Fruit fly (Drosophila melanogaster) whole organism, embryonic: ENCODE measurements around the gene Surf1.

Experiments used
- CG10147 ChIP-seq: fragments of 200-800 bp; sonication (Bioruptor generic); optimal IDR thresholded peaks from 2 replicates; lab custom pipeline; 2019; ENCODE audit warnings: missing biosample characterization, mild to moderate bottlenecking, missing genetic modification characterization, moderate library complexity
- CG11696 ChIP-seq: fragments of 200-800 bp; sonication (Bioruptor generic); IDR thresholded peaks from 2 replicates; pipeline ENCODE4 v1.3.6; 2022; ENCODE audit warnings: missing biosample characterization, missing genetic modification characterization
- CG12236 ChIP-seq: fragments of 200-800 bp; sonication (Bioruptor generic); optimal IDR thresholded peaks from 2 replicates; lab custom pipeline; 2016; ENCODE audit warnings: missing biosample characterization, missing genetic modification characterization
- CG13287 ChIP-seq: fragments of 200-800 bp; sonication (Bioruptor generic); IDR thresholded peaks from 2 replicates; pipeline ENCODE4 v1.3.6; 2022; ENCODE audit warnings: missing biosample characterization, missing genetic modification characterization; ENCODE audit not compliant: partially characterized antibody
- CG15011 ChIP-seq: fragments of 200-800 bp; sonication (Bioruptor generic); optimal IDR thresholded peaks from 3 replicates; lab custom pipeline; 2018; ENCODE audit warnings: missing biosample characterization, mild to moderate bottlenecking, missing genetic modification characterization
- CG15696 ChIP-seq: fragments of 200-800 bp; sonication (Bioruptor generic); optimal IDR thresholded peaks from 2 replicates; lab custom pipeline; 2019; ENCODE audit warnings: missing biosample characterization, mild to moderate bottlenecking, missing genetic modification characterization, moderate library complexity
- CG16813 ChIP-seq: fragments of 200-800 bp; sonication (Bioruptor generic); IDR thresholded peaks from 3 replicates; pipeline ENCODE4 v1.3.6; 2022; ENCODE audit warnings: missing biosample characterization, missing genetic modification characterization; ENCODE audit not compliant: partially characterized antibody
- CG18619 ChIP-seq: fragments of 200-800 bp; sonication (Bioruptor generic); optimal IDR thresholded peaks from 3 replicates; lab custom pipeline; 2017; ENCODE audit warnings: missing biosample characterization, mild to moderate bottlenecking, missing genetic modification characterization
- CG18764 ChIP-seq: fragments of 200-800 bp; sonication (Bioruptor generic); optimal IDR thresholded peaks from 3 replicates; lab custom pipeline; 2016; ENCODE audit warnings: missing biosample characterization, missing genetic modification characterization
- CG30403 ChIP-seq: fragments of 200-800 bp; sonication (Bioruptor generic); optimal IDR thresholded peaks from 3 replicates; lab custom pipeline; 2016; ENCODE audit warnings: missing biosample characterization, missing genetic modification characterization
- CG31388 ChIP-seq: fragments of 200-800 bp; sonication (Bioruptor generic); optimal IDR thresholded peaks from 2 replicates; lab custom pipeline; 2016; ENCODE audit warnings: missing biosample characterization, missing genetic modification characterization
- CG34376 ChIP-seq: fragments of 200-800 bp; sonication (Bioruptor generic); optimal IDR thresholded peaks from 2 replicates; lab custom pipeline; 2018; ENCODE audit warnings: missing biosample characterization, mild to moderate bottlenecking, missing genetic modification characterization
- CG6689 ChIP-seq: fragments of 200-800 bp; sonication (Bioruptor generic); IDR thresholded peaks from 2 replicates; pipeline ENCODE4 v1.3.6; 2022; ENCODE audit warnings: missing biosample characterization, missing genetic modification characterization
- CG6765 ChIP-seq: fragments of 200-800 bp; sonication (Bioruptor generic); optimal IDR thresholded peaks from 3 replicates; lab custom pipeline; 2017; ENCODE audit warnings: missing biosample characterization, mild to moderate bottlenecking, missing genetic modification characterization
- CG8089 ChIP-seq: fragments of 200-800 bp; sonication (Bioruptor generic); optimal IDR thresholded peaks from 3 replicates; lab custom pipeline; 2016; ENCODE audit warnings: missing biosample characterization, missing genetic modification characterization
- CG8281 ChIP-seq: fragments of 200-800 bp; sonication (Bioruptor generic); optimal IDR thresholded peaks from 2 replicates; lab custom pipeline; 2018; ENCODE audit warnings: missing biosample characterization, mild to moderate bottlenecking, missing genetic modification characterization, moderate library complexity
- CG8290 ChIP-seq, 3 experiments: fragments of 200-800 bp; sonication (Bioruptor generic); optimal IDR thresholded peaks; 2 replicates each; lab custom pipeline; 2016 to 2019; ENCODE audit warnings: missing biosample characterization in 3 of 3, missing genetic modification characterization in 3 of 3, mild to moderate bottlenecking in 2 of 3, moderate library complexity in 1 of 3
- CG9609 ChIP-seq: fragments of 200-800 bp; sonication (Bioruptor generic); optimal IDR thresholded peaks from 3 replicates; lab custom pipeline; 2016; ENCODE audit warnings: missing biosample characterization, missing genetic modification characterization
- CG9797 ChIP-seq: fragments of 200-800 bp; sonication (Bioruptor generic); optimal IDR thresholded peaks from 3 replicates; lab custom pipeline; 2018; ENCODE audit warnings: missing biosample characterization, mild to moderate bottlenecking, missing genetic modification characterization
- Dbx ChIP-seq: fragments of 200-800 bp; sonication (Bioruptor generic); IDR thresholded peaks from 3 replicates; pipeline ENCODE4 v1.3.6; 2022; ENCODE audit warnings: missing biosample characterization, missing genetic modification characterization
- Ets97D ChIP-seq: fragments of 200-800 bp; sonication (Bioruptor generic); optimal IDR thresholded peaks from 3 replicates; lab custom pipeline; 2016; ENCODE audit warnings: missing biosample characterization, missing genetic modification characterization
- HHEX ChIP-seq: fragments of 200-800 bp; sonication (Bioruptor generic); optimal IDR thresholded peaks from 3 replicates; lab custom pipeline; 2017; ENCODE audit warnings: missing biosample characterization, mild to moderate bottlenecking, missing genetic modification characterization, missing genetic modification reagents
- Lhr ChIP-seq: fragments of 200-800 bp; sonication (Bioruptor generic); optimal IDR thresholded peaks from 3 replicates; lab custom pipeline; 2017; ENCODE audit warnings: mild to moderate bottlenecking, missing biosample characterization, missing genetic modification reagents, missing genetic modification characterization
- Lpt ChIP-seq: fragments of >200 bp; optimal IDR thresholded peaks from 2 replicates; lab custom pipeline; 2018; ENCODE audit warnings: missing biosample characterization, missing genetic modification characterization
- Myb ChIP-seq: fragments of 200-800 bp; sonication (Bioruptor generic); optimal IDR thresholded peaks from 2 replicates; lab custom pipeline; 2016; ENCODE audit warnings: missing biosample characterization, missing genetic modification characterization
- Nf-YA ChIP-seq: fragments of 200-800 bp; sonication (Bioruptor generic); IDR thresholded peaks from 2 replicates; pipeline ENCODE4 v1.3.6; 2022; ENCODE audit warnings: missing biosample characterization, missing genetic modification characterization
- NfI ChIP-seq: fragments of 200-800 bp; sonication (Bioruptor generic); optimal IDR thresholded peaks from 3 replicates; lab custom pipeline; 2018; ENCODE audit warnings: missing biosample characterization, mild to moderate bottlenecking, missing genetic modification characterization, moderate library complexity
- PHDP ChIP-seq: fragments of 200-800 bp; sonication (Bioruptor generic); optimal IDR thresholded peaks from 3 replicates; lab custom pipeline; 2018; ENCODE audit warnings: missing biosample characterization, mild to moderate bottlenecking, missing genetic modification characterization, moderate library complexity
- Poxn ChIP-seq: fragments of 200-800 bp; sonication (Bioruptor generic); IDR thresholded peaks from 2 replicates; pipeline ENCODE4 v1.3.6; 2022; ENCODE audit warnings: missing biosample characterization, missing genetic modification characterization
- Ravus ChIP-seq: fragments of 200-800 bp; sonication (Bioruptor generic); IDR thresholded peaks from 2 replicates; pipeline ENCODE4 v1.3.6; 2022; ENCODE audit warnings: missing biosample characterization, missing genetic modification characterization
- Six4 ChIP-seq: fragments of 200-800 bp; sonication (Bioruptor generic); optimal IDR thresholded peaks from 2 replicates; lab custom pipeline; 2016; ENCODE audit warnings: missing biosample characterization, missing genetic modification characterization
- Stat92E ChIP-seq, 3 experiments: fragments of >200 bp in 2 of 3; fragments of 200-800 bp in 1 of 3; sonication (Bioruptor generic) in 1 of 3; optimal IDR thresholded peaks; 2 replicates each; lab custom pipeline; 2017 to 2019; ENCODE audit warnings: missing biosample characterization in 3 of 3, missing genetic modification characterization in 3 of 3, mild to moderate bottlenecking in 1 of 3, moderate library complexity in 1 of 3
- Usf ChIP-seq: fragments of 200-800 bp; sonication (Bioruptor generic); optimal IDR thresholded peaks from 2 replicates; lab custom pipeline; 2017; ENCODE audit warnings: missing genotype, missing biosample characterization, missing genetic modification characterization
- Xbp1 ChIP-seq: fragments of 200-800 bp; sonication (Bioruptor generic); optimal IDR thresholded peaks from 3 replicates; lab custom pipeline; 2016; ENCODE audit warnings: missing biosample characterization, mild to moderate bottlenecking, missing genetic modification characterization
- ara ChIP-seq: fragments of 200-800 bp; sonication (Bioruptor generic); IDR thresholded peaks from 2 replicates; pipeline ENCODE4 v1.3.6; 2022; ENCODE audit warnings: missing biosample characterization, missing genetic modification characterization
- cato ChIP-seq: fragments of 200-800 bp; sonication (Bioruptor generic); optimal IDR thresholded peaks from 2 replicates; lab custom pipeline; 2016; ENCODE audit warnings: missing biosample characterization, missing genetic modification characterization, borderline replicate concordance
- chinmo ChIP-seq: fragments of 200-800 bp; sonication (Bioruptor generic); IDR thresholded peaks from 4 replicates; pipeline ENCODE4 v1.3.6; 2022; ENCODE audit warnings: missing biosample characterization, missing genetic modification characterization; ENCODE audit not compliant: partially characterized antibody
- crc ChIP-seq: fragments of 200-800 bp; sonication (Bioruptor generic); optimal IDR thresholded peaks from 2 replicates; lab custom pipeline; 2016; ENCODE audit warnings: missing biosample characterization, missing genetic modification characterization
- croc ChIP-seq: fragments of 200-800 bp; sonication (Bioruptor generic); conservative IDR thresholded peaks from 3 replicates; pipeline ENCODE4 v1.3.6; 2022; ENCODE audit warnings: missing biosample characterization, missing genetic modification characterization
- esg ChIP-seq: fragments of 200-800 bp; sonication (Bioruptor generic); conservative IDR thresholded peaks from 2 replicates; pipeline ENCODE4 v1.3.6; 2022; ENCODE audit warnings: missing biosample characterization, missing genetic modification characterization
- hb ChIP-seq: fragments of 200-800 bp; sonication (Bioruptor generic); IDR thresholded peaks from 3 replicates; pipeline ENCODE4 v1.3.6; 2022; ENCODE audit warnings: missing biosample characterization, missing genetic modification characterization; ENCODE audit not compliant: partially characterized antibody
- kah ChIP-seq: fragments of 200-800 bp; sonication (Bioruptor generic); optimal IDR thresholded peaks from 2 replicates; lab custom pipeline; 2018; ENCODE audit warnings: missing biosample characterization, mild to moderate bottlenecking, missing genetic modification characterization
- nerfin-2 ChIP-seq: fragments of 200-800 bp; sonication (Bioruptor generic); IDR thresholded peaks from 2 replicates; pipeline ENCODE4 v1.3.6; 2022; ENCODE audit warnings: missing biosample characterization, missing genetic modification characterization; ENCODE audit not compliant: partially characterized antibody
- oc ChIP-seq: fragments of 200-800 bp; sonication (Bioruptor generic); optimal IDR thresholded peaks from 2 replicates; lab custom pipeline; 2018; ENCODE audit warnings: missing biosample characterization, mild to moderate bottlenecking, missing genetic modification characterization, moderate library complexity
- scrt ChIP-seq: fragments of 200-800 bp; sonication (Bioruptor generic); optimal IDR thresholded peaks from 2 replicates; lab custom pipeline; 2018; ENCODE audit warnings: missing biosample characterization, mild to moderate bottlenecking, missing genetic modification characterization, moderate library complexity
- seq ChIP-seq: fragments of 200-800 bp; sonication (Bioruptor generic); IDR thresholded peaks from 2 replicates; pipeline ENCODE4 v1.3.6; 2022; ENCODE audit warnings: missing biosample characterization, missing genetic modification characterization
- sim ChIP-seq: fragments of 200-800 bp; sonication (Bioruptor generic); IDR thresholded peaks from 2 replicates; pipeline ENCODE4 v1.3.6; 2022; ENCODE audit warnings: missing biosample characterization, missing genetic modification characterization
- sob ChIP-seq: fragments of 200-800 bp; sonication (Bioruptor generic); IDR thresholded peaks from 2 replicates; pipeline ENCODE4 v1.3.6; 2022; ENCODE audit warnings: missing biosample characterization, missing genetic modification characterization
- vfl ChIP-seq: fragments of 200-800 bp; sonication (Bioruptor generic); optimal IDR thresholded peaks from 2 replicates; lab custom pipeline; 2016; ENCODE audit warnings: missing biosample characterization, missing genetic modification characterization
- wdn ChIP-seq: fragments of 200-800 bp; sonication (Bioruptor generic); IDR thresholded peaks from 2 replicates; pipeline ENCODE4 v1.3.6; 2022; ENCODE audit warnings: missing biosample characterization, missing genetic modification characterization
- zfh1 ChIP-seq: fragments of 200-800 bp; sonication (Bioruptor generic); IDR thresholded peaks from 3 replicates; pipeline ENCODE4 v1.3.6; 2022; ENCODE audit warnings: missing biosample characterization, missing genetic modification characterization

The Surf1 gene

DNA sequence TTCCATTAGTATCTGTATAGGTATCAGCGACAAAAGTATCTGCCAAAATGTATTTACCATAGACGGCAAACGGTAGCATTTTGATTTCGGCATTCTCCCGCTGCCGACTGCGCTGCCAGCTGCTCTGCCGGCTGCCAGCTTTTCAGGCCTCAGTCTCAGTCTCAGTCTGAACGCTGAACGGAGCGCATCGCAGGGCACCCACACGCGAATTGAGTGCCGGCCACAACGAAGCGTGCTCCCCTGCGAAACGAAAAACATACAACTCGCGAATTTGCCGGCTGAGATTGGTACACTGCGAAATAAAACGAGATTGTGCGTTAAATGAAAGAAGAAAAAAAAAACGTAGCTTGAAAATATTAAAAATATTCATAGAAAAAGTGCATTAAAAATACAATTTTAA, 40.5 kb downstream of the Surf1 start, which contains the start of gene Mp (continued):
- no peak for TF ChIP-seq Six4
- TF ChIP-seq ara, result no peak
- no peak for TF ChIP-seq wdn
- no peak for TF ChIP-seq hb (GFP tag; lab: Robert Waterston, UW)
- peak; percentile 65; the same call in 1 of the 4 replicates for TF ChIP-seq chinmo (GFP tag; lab: Robert Waterston, UW)
- TF ChIP-seq zfh1 (GFP tag; lab: Robert Waterston, UW), result 0 out of 3 replicates have a peak, but pooled peaks have one; percentile 8
- no peak for TF ChIP-seq CG15696 (tag; lab: Kevin White, UChicago)
- no peak for TF ChIP-seq CG8290 (GFP tag; optimal IDR thresholded peaks at IDR 0.05; lab: Kevin White, UChicago)
- peak in 1 of 2 experiments; percentile 46 for TF ChIP-seq CG8290 (tag; optimal IDR thresholded peaks at IDR 0.05; lab: Kevin White, UChicago)
- TF ChIP-seq CG30403 (GFP tag; lab: Kevin White, UChicago), result no peak
- no peak for TF ChIP-seq kah (GFP tag; lab: Kevin White, UChicago)
- no peak for TF ChIP-seq Poxn (GFP tag; lab: Robert Waterston, UW)
- no peak for TF ChIP-seq Dbx
- TF ChIP-seq Myb (GFP tag; lab: Kevin White, UChicago), result no peak
- TF ChIP-seq scrt (GFP tag; lab: Kevin White, UChicago), result peak; percentile 18
- no peak for TF ChIP-seq Usf (GFP tag; lab: Kevin White, UChicago)
- TF ChIP-seq CG34376 (GFP tag; lab: Kevin White, UChicago), result no peak
- no peak for TF ChIP-seq CG6765 (GFP tag; lab: Kevin White, UChicago)
- TF ChIP-seq seq (GFP tag; lab: Robert Waterston, UW), result no peak
- TF ChIP-seq crc (GFP tag; lab: Kevin White, UChicago), result no peak
- TF ChIP-seq Ravus, result no peak
- TF ChIP-seq CG11696 (GFP tag; lab: Robert Waterston, UW), result no peak
- no peak for TF ChIP-seq Xbp1 (GFP tag; lab: Kevin White, UChicago)
- no peak for TF ChIP-seq sim
- no peak for TF ChIP-seq Nf-YA (GFP tag; lab: Robert Waterston, UW)
- TF ChIP-seq CG8281 (tag; lab: Kevin White, UChicago), result no peak
- no peak for TF ChIP-seq CG16813 (GFP tag; lab: Robert Waterston, UW)
- peak; percentile 57; the same call in 1 of the 2 replicates for TF ChIP-seq CG13287 (GFP tag; lab: Robert Waterston, UW)
- no peak for TF ChIP-seq cato
- no peak for TF ChIP-seq CG12236 (GFP tag; lab: Kevin White, UChicago)
- TF ChIP-seq nerfin-2 (GFP tag; lab: Robert Waterston, UW), result 0 out of 2 replicates have a peak, but pooled peaks have one; percentile 26
- TF ChIP-seq CG31388 (GFP tag; lab: Kevin White, UChicago), result no peak
- no peak for TF ChIP-seq vfl (GFP tag; lab: Kevin White, UChicago)
- no peak for TF ChIP-seq Stat92E (GFP tag; optimal IDR thresholded peaks at IDR 0.05; lab: Kevin White, UChicago)
- TF ChIP-seq CG9797 (GFP tag; lab: Kevin White, UChicago), result no peak
- TF ChIP-seq esg, result no peak
- TF ChIP-seq Ets97D (GFP tag; lab: Kevin White, UChicago), result no peak
- TF ChIP-seq NfI (GFP tag; lab: Kevin White, UChicago), result no peak
- peak; percentile 32; the same call in 1 of the 2 replicates for TF ChIP-seq sob (GFP tag; lab: Robert Waterston, UW)
- no peak for TF ChIP-seq oc (tag; lab: Kevin White, UChicago)
- TF ChIP-seq CG6689 (GFP tag; lab: Robert Waterston, UW), result no peak
- TF ChIP-seq CG18619 (GFP tag; lab: Kevin White, UChicago), result no peak
- TF ChIP-seq Lpt (GFP tag; lab: Kevin White, UChicago), result no peak
- TF ChIP-seq CG8089 (GFP tag; lab: Kevin White, UChicago), result no peak
- no peak for TF ChIP-seq CG15011 (GFP tag; lab: Kevin White, UChicago)
- no peak for TF ChIP-seq CG9609 (GFP tag; lab: Kevin White, UChicago)
- no peak for TF ChIP-seq HHEX (GFP tag; lab: Kevin White, UChicago)
- no peak for TF ChIP-seq CG18764 (GFP tag; lab: Kevin White, UChicago)
- TF ChIP-seq CG10147 (GFP tag; lab: Kevin White, UChicago), result no peak
- TF ChIP-seq Lhr (GFP tag; lab: Kevin White, UChicago), result no peak
- peak; percentile 16 for TF ChIP-seq PHDP
- TF ChIP-seq croc (GFP tag; lab: Robert Waterston, UW), result no peak
